Fruit fly (Drosophila melanogaster) S2 (cell line): ENCODE measurements around the gene Cyp28a5.

Experiments used
- CG8478 ChIP-seq: fragments of >200 bp; optimal IDR thresholded peaks from 2 replicates; lab custom pipeline; 2018
- CTCF ChIP-seq, 2 experiments: fragments of >200 bp; optimal IDR thresholded peaks; 2 replicates each; lab custom pipeline; 2018

Cyp28a5 gene

dm6 chr2L:13979826-13980225 lies 2.7 kb downstream of the Cyp28a5 start, which contains the start of gene NimC2:
NimC2 (plus strand) TSS chr2L:13980126.
- TF ChIP-seq CG8478 (no peak), CTCF (optimal IDR thresholded peaks at IDR 0.05; lab: Kevin White, UChicago) (no peak)

- TF ChIP-seq CG8478: no peak
These were observed 21.9 kb downstream of the Cyp28a5 start for dm6 chr2L:13998952-13999351.

- no peak for TF ChIP-seq CTCF (optimal IDR thresholded peaks at IDR 0.05; lab: Kevin White, UChicago)
- no peak for TF ChIP-seq CG8478
These were observed 24.0 kb downstream of the Cyp28a5 start, which contains the start of gene rk for dm6 chr2L:14001078-14001477. rk (minus strand) TSS chr2L:14001248.

dm6 chr2L:14001887-14002286 lies 24.8 kb downstream of the Cyp28a5 start:
- TF ChIP-seq CG8478 (no peak), CTCF (optimal IDR thresholded peaks at IDR 0.05; lab: Kevin White, UChicago) (no peak)

- TF ChIP-seq CG8478 (no peak), CTCF (optimal IDR thresholded peaks at IDR 0.05; lab: Kevin White, UChicago) (no peak)
These were observed 30.7 kb downstream of the Cyp28a5 start, which contains the start of gene CG42692 for dm6 chr2L:14007801-14008200. CG42692 (plus strand) TSS chr2L:14008101.

- TF ChIP-seq CG8478 (no peak), CTCF (optimal IDR thresholded peaks at IDR 0.05; lab: Kevin White, UChicago) (no peak)
These were observed 33.3 kb downstream of the Cyp28a5 start for dm6 chr2L:14010410-14010809.

- TF ChIP-seq CG8478 (no peak), CTCF (optimal IDR thresholded peaks at IDR 0.05; lab: Kevin White, UChicago) (no peak)
These were observed 34.6 kb downstream of the Cyp28a5 start for dm6 chr2L:14011591-14012303.

- TF ChIP-seq CG8478 (no peak), CTCF (optimal IDR thresholded peaks at IDR 0.05; lab: Kevin White, UChicago) (no peak)
These were observed 35.4 kb downstream of the Cyp28a5 start, which contains the start of gene bgm for dm6 chr2L:14012304-14013054. bgm (plus strand) TSS chr2L:14013004.

dm6 chr2L:14013478-14013877 lies 36.4 kb downstream of the Cyp28a5 start:
- TF ChIP-seq CG8478 (no peak), CTCF (optimal IDR thresholded peaks at IDR 0.05; lab: Kevin White, UChicago) (no peak)

- TF ChIP-seq CG8478 (no peak), CTCF (optimal IDR thresholded peaks at IDR 0.05; lab: Kevin White, UChicago) (no peak)
These were observed 38.0 kb downstream of the Cyp28a5 start for dm6 chr2L:14015109-14015508.

- TF ChIP-seq CTCF (optimal IDR thresholded peaks at IDR 0.05; lab: Kevin White, UChicago): no peak
- TF ChIP-seq CG8478: no peak
These were observed 42.6 kb downstream of the Cyp28a5 start for dm6 chr2L:14019654-14020053.

- TF ChIP-seq CTCF (optimal IDR thresholded peaks at IDR 0.05; lab: Kevin White, UChicago): no peak
- no peak for TF ChIP-seq CG8478
These were observed 43.0 kb downstream of the Cyp28a5 start, which contains the start of gene NimC3 for dm6 chr2L:14020108-14020507. NimC3 (minus strand) TSS chr2L:14020208.

- TF ChIP-seq CTCF (optimal IDR thresholded peaks at IDR 0.05; lab: Kevin White, UChicago): no peak
- peak; percentile 28 for TF ChIP-seq CG8478
These were observed 43.4 kb downstream of the Cyp28a5 start for dm6 chr2L:14020545-14020874.

- TF ChIP-seq CG8478 (no peak), CTCF (optimal IDR thresholded peaks at IDR 0.05; lab: Kevin White, UChicago) (no peak)
These were observed 44.0 kb downstream of the Cyp28a5 start for dm6 chr2L:14020875-14021643.

- TF ChIP-seq CTCF (optimal IDR thresholded peaks at IDR 0.05; lab: Kevin White, UChicago) (no peak), CG8478 (no peak)
These were observed 44.6 kb downstream of the Cyp28a5 start for dm6 chr2L:14021646-14022129.
